Worm (Caenorhabditis elegans): Measurements from ENCODE around the gene heh-1.

- no peak for TF ChIP-seq ama-1 (optimal IDR thresholded peaks at IDR 0.05)
- no peak for TF ChIP-seq pes-1 (GFP tag; IDR thresholded peaks at IDR 0.05)
- TF ChIP-seq hmbx-1 (tag; optimal IDR thresholded peaks at IDR 0.05) = no peak
- TF ChIP-seq flt-1 (GFP tag; IDR thresholded peaks at IDR 0.05) = no peak
- TF ChIP-seq ets-7 (tag; optimal IDR thresholded peaks at IDR 0.05) = no peak
- TF ChIP-seq B0310.2 (tag; optimal IDR thresholded peaks at IDR 0.05) = no peak
- no peak for TF ChIP-seq hmg-4 (GFP tag; optimal IDR thresholded peaks at IDR 0.05)
- TF ChIP-seq F13C5.2 (tag; optimal IDR thresholded peaks at IDR 0.05) = no peak
- TF ChIP-seq tra-4 (tag; optimal IDR thresholded peaks at IDR 0.05) = no peak
Observed at ce11 chrIII:3161600-3161999, 37.7 kb downstream of the heh-1 start.

All from whole organism, early embryonic.